Worm (Caenorhabditis elegans): Measurements from ENCODE around the gene cyk-4.

Gene cyk-4

ce11 chrIII:13765782-13766181, 5.2 kb downstream of the cyk-4 start:
- TF ChIP-seq pax-3 (tag; optimal IDR thresholded peaks at IDR 0.05) (no peak), lin-35 (GFP tag; optimal IDR thresholded peaks at IDR 0.05) (no peak), snpc-4 (tag; optimal IDR thresholded peaks at IDR 0.05) (no peak), ztf-11 (tag; optimal IDR thresholded peaks at IDR 0.05) (no peak), ces-1 (GFP tag; optimal IDR thresholded peaks at IDR 0.05) (no peak), mef-2 (tag; optimal IDR thresholded peaks at IDR 0.05) (no peak), zag-1 (tag; optimal IDR thresholded peaks at IDR 0.05) (no peak), ceh-8 (GFP tag; optimal IDR thresholded peaks at IDR 0.05) (no peak), ceh-82 (tag; optimal IDR thresholded peaks at IDR 0.05) (no peak), tbx-2 (tag; optimal IDR thresholded peaks at IDR 0.05) (no peak), sptf-1 (tag; optimal IDR thresholded peaks at IDR 0.05) (no peak), nhr-77 (tag; optimal IDR thresholded peaks at IDR 0.05) (no peak), Y116A8C.19 (tag; optimal IDR thresholded peaks at IDR 0.05; ENCODE audit: borderline replicate concordance) (no peak), xbp-1 (tag; optimal IDR thresholded peaks at IDR 0.05) (no peak), blmp-1 (tag; optimal IDR thresholded peaks at IDR 0.05) (no peak), C16A3.4 (tag; optimal IDR thresholded peaks at IDR 0.05) (no peak), lsy-2 (tag; optimal IDR thresholded peaks at IDR 0.05) (no peak), nhr-76 (tag; optimal IDR thresholded peaks at IDR 0.05) (no peak), ceh-88 (GFP tag; IDR thresholded peaks at IDR 0.05) (no peak), unc-130 (tag; optimal IDR thresholded peaks at IDR 0.05) (no peak)

ce11 chrIII:13763260-13764112, 7.5 kb downstream of the cyk-4 start:
- TF ChIP-seq mdl-1 (tag; optimal IDR thresholded peaks at IDR 0.05) (peak in 1 of 2 experiments; percentile 53), vab-15 (tag; optimal IDR thresholded peaks at IDR 0.05) (no peak), jun-1 (tag; optimal IDR thresholded peaks at IDR 0.05) (no peak), nhr-19 (GFP tag; conservative IDR thresholded peaks at IDR 0.05) (0 out of 2 replicates have a peak, but pooled peaks have one; percentile 8), ztf-4 (tag; optimal IDR thresholded peaks at IDR 0.05) (peak; percentile 46), ceh-90 (tag; optimal IDR thresholded peaks at IDR 0.05) (no peak), ets-5 (GFP tag; IDR thresholded peaks at IDR 0.05) (no peak), F16B12.6 (tag; optimal IDR thresholded peaks at IDR 0.05) (no peak), sptf-1 (tag; optimal IDR thresholded peaks at IDR 0.05) (no peak), efl-3 (GFP tag; optimal IDR thresholded peaks at IDR 0.05) (no peak), fos-1 (tag; optimal IDR thresholded peaks at IDR 0.05) (no peak), nhr-85 (tag) (peak; percentile 62), nhr-90 (tag; optimal IDR thresholded peaks at IDR 0.05; ENCODE audit: poor library complexity) (no peak), ceh-88 (GFP tag; IDR thresholded peaks at IDR 0.05) (no peak), swsn-7 (tag; optimal IDR thresholded peaks at IDR 0.05) (no peak), unc-86 (tag; optimal IDR thresholded peaks at IDR 0.05) (no peak), lin-14 (GFP tag; optimal IDR thresholded peaks at IDR 0.05) (peak; percentile 76), tbx-2 (tag; optimal IDR thresholded peaks at IDR 0.05) (no peak), rnt-1 (tag; optimal IDR thresholded peaks at IDR 0.05) (no peak), hpl-2 (GFP tag; optimal IDR thresholded peaks at IDR 0.05) (no peak), pag-3 (tag; optimal IDR thresholded peaks at IDR 0.05; ENCODE audit: borderline replicate concordance, insufficient read depth) (no peak), nhr-76 (tag; optimal IDR thresholded peaks at IDR 0.05) (no peak), snu-23 (GFP tag; optimal IDR thresholded peaks at IDR 0.05) (peak; percentile 11), blmp-1 (tag; optimal IDR thresholded peaks at IDR 0.05) (peak; percentile 42), sup-37 (GFP tag; optimal IDR thresholded peaks at IDR 0.05) (no peak), efl-1 (optimal IDR thresholded peaks at IDR 0.05) (no peak), efl-1 (GFP tag; optimal IDR thresholded peaks at IDR 0.05 in 1 of 2) (peak in 1 of 2 experiments; percentile 55), nhr-71 (tag; optimal IDR thresholded peaks at IDR 0.05) (peak; percentile 12), nhr-237 (tag; optimal IDR thresholded peaks at IDR 0.05) (no peak), lin-35 (GFP tag; optimal IDR thresholded peaks at IDR 0.05) (peak; percentile 24 to 56), elt-2 (tag; optimal IDR thresholded peaks at IDR 0.05) (peak; percentile 31), ztf-11 (tag; optimal IDR thresholded peaks at IDR 0.05) (no peak), Y116A8C.19 (tag; optimal IDR thresholded peaks at IDR 0.05; ENCODE audit: borderline replicate concordance) (no peak), nhr-47 (tag; optimal IDR thresholded peaks at IDR 0.05) (peak; percentile 24), egl-13 (tag; optimal IDR thresholded peaks at IDR 0.05) (no peak), C04F5.9 (tag; optimal IDR thresholded peaks at IDR 0.05) (no peak), elt-3 (tag; optimal IDR thresholded peaks at IDR 0.05) (no peak), unc-130 (tag; optimal IDR thresholded peaks at IDR 0.05) (peak; percentile 11)
